Worm (Caenorhabditis elegans): ENCODE measurements around the gene dpy-31.

Gene dpy-31

ce11 chrIII:7189581-7190128 lies 12.4 kb upstream of the dpy-31 start, which contains the start of gene rps-21:
Gene rps-21, minus strand, starts transcription at chrIII:7189631.
- TF ChIP-seq ztf-7 (tag; optimal IDR thresholded peaks at IDR 0.05), result no peak
- TF ChIP-seq F37D6.2 (tag; optimal IDR thresholded peaks at IDR 0.05), result peak; percentile 39
- TF ChIP-seq mes-2 (tag; optimal IDR thresholded peaks at IDR 0.05; ENCODE audit: poor library complexity, severe bottlenecking), result peak; percentile 92
- peak; percentile 48; the same call in 1 of the 2 replicates for TF ChIP-seq ceh-20 (GFP tag; IDR thresholded peaks at IDR 0.05)
- TF ChIP-seq hmg-1.1 (GFP tag; IDR thresholded peaks at IDR 0.05), result peak; percentile 81
- peak; percentile 74 for TF ChIP-seq lin-38 (GFP tag; IDR thresholded peaks at IDR 0.05)
- TF ChIP-seq lin-1 (GFP tag; IDR thresholded peaks at IDR 0.05), result no peak
- TF ChIP-seq madf-9 (GFP tag; conservative IDR thresholded peaks at IDR 0.05), result no peak
- TF ChIP-seq lir-3 (tag; optimal IDR thresholded peaks at IDR 0.05), result no peak
- TF ChIP-seq gei-8 (GFP tag; optimal IDR thresholded peaks at IDR 0.05), result no peak
- peak; percentile 69 for TF ChIP-seq hlh-11 (tag; optimal IDR thresholded peaks at IDR 0.05)
- TF ChIP-seq hif-1 (tag; optimal IDR thresholded peaks at IDR 0.05), result peak in 1 of 2 experiments; percentile 63
- 0 out of 2 replicates have a peak, but pooled peaks have one; percentile 23 for TF ChIP-seq arid-1 (GFP tag; conservative IDR thresholded peaks at IDR 0.05)
- TF ChIP-seq set-16 (GFP tag; IDR thresholded peaks at IDR 0.05), result no peak; the same call in 1 of the 2 replicates
- TF ChIP-seq daf-16 (GFP tag; optimal IDR thresholded peaks at IDR 0.05), result no peak
- peak; percentile 16 for TF ChIP-seq daf-16 (tag; optimal IDR thresholded peaks at IDR 0.05)
- TF ChIP-seq nhr-102 (tag; optimal IDR thresholded peaks at IDR 0.05), result peak; percentile 15
- TF ChIP-seq dmd-6 (GFP tag; IDR thresholded peaks at IDR 0.05), result peak; percentile 53; the same call in 1 of the 2 replicates
- TF ChIP-seq Y75B8A.6 (GFP tag; IDR thresholded peaks at IDR 0.05), result no peak
- TF ChIP-seq hlh-30 (tag; optimal IDR thresholded peaks at IDR 0.05; ENCODE audit: insufficient read depth), result peak; percentile 77
- TF ChIP-seq nhr-77 (tag; optimal IDR thresholded peaks at IDR 0.05), result peak; percentile 64
- TF ChIP-seq dpl-1 (GFP tag; optimal IDR thresholded peaks at IDR 0.05), result peak; percentile 82
- TF ChIP-seq unc-130 (GFP tag; optimal IDR thresholded peaks at IDR 0.05), result peak; percentile 38
- TF ChIP-seq zfp-2 (tag; optimal IDR thresholded peaks at IDR 0.05), result peak; percentile 94
- peak; percentile 77 for TF ChIP-seq nhr-6 (tag; optimal IDR thresholded peaks at IDR 0.05)
- TF ChIP-seq jun-1 (tag; optimal IDR thresholded peaks at IDR 0.05), result no peak
- no peak for TF ChIP-seq lin-29 (GFP tag; IDR thresholded peaks at IDR 0.05)
- peak in 1 of 2 experiments; percentile 52 for TF ChIP-seq ZK546.5 (tag; optimal IDR thresholded peaks at IDR 0.05)
- no peak for TF ChIP-seq F26F4.8 (GFP tag; conservative IDR thresholded peaks at IDR 0.05)
- peak; percentile 4 to 28 for TF ChIP-seq mdl-1 (tag; optimal IDR thresholded peaks at IDR 0.05)
- no peak for TF ChIP-seq egl-27 (tag; optimal IDR thresholded peaks at IDR 0.05)
- TF ChIP-seq T26A8.4 (GFP tag; IDR thresholded peaks at IDR 0.05), result peak; percentile 43; the same call in 1 of the 2 replicates
- TF ChIP-seq T20F7.1 (GFP tag; optimal IDR thresholded peaks at IDR 0.05), result peak; percentile 78
- no peak for TF ChIP-seq skn-1 (tag; optimal IDR thresholded peaks at IDR 0.05)
- no peak for TF ChIP-seq Y48G9A.11 (GFP tag; IDR thresholded peaks at IDR 0.05)
- peak; percentile 49 for TF ChIP-seq nhr-25 (tag; optimal IDR thresholded peaks at IDR 0.05; ENCODE audit: borderline replicate concordance, insufficient read depth)
- 0 out of 2 replicates have a peak, but pooled peaks have one; percentile 30 for TF ChIP-seq tra-1 (GFP tag; IDR thresholded peaks at IDR 0.05)
- peak; percentile 84 for TF ChIP-seq R02D3.7 (tag; optimal IDR thresholded peaks at IDR 0.05)
- TF ChIP-seq saeg-2 (GFP tag; IDR thresholded peaks at IDR 0.05), result no peak
- TF ChIP-seq dve-1 (tag; optimal IDR thresholded peaks at IDR 0.05; ENCODE audit: insufficient read depth), result peak; percentile 82
- no peak for TF ChIP-seq lim-7 (GFP tag; IDR thresholded peaks at IDR 0.05)
- TF ChIP-seq nhr-11 (tag; optimal IDR thresholded peaks at IDR 0.05), result peak; percentile 91
- TF ChIP-seq pha-4 (GFP tag; IDR thresholded peaks at IDR 0.05), result no peak
- no peak for TF ChIP-seq pha-4 (tag; optimal IDR thresholded peaks at IDR 0.05)
- TF ChIP-seq lin-13 (GFP tag; optimal IDR thresholded peaks at IDR 0.05), result peak; percentile 58
- TF ChIP-seq ctbp-1 (GFP tag; IDR thresholded peaks at IDR 0.05), result no peak
- TF ChIP-seq ceh-32 (tag; optimal IDR thresholded peaks at IDR 0.05; ENCODE audit: poor library complexity), result no peak
- TF ChIP-seq lsy-2 (tag; optimal IDR thresholded peaks at IDR 0.05), result peak; percentile 9 to 92
- no peak for TF ChIP-seq F44E2.7 (GFP tag; IDR thresholded peaks at IDR 0.05)
